Worm (Caenorhabditis elegans): Measurements from ENCODE around the gene sftb-6.

DNA sequence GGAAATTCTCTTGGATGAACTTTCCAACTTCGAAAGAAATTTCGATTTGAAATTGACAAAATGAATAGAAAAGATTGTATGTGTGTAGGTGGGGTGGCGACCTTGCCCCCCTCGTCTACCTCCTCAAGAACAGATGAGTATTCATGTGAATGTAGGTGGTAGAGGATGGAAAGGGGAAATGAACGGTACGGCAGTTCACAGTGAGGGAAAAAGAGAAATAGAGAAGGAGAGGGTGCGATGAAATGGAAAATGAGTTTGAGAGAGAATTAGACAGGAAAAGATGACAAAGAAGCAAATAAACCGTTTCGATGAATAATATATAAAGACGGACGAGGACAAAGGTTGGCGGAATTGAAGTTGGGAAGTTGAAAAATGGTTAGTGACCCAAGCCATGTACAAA is 23.8 kb downstream of the sftb-6 start:
- no peak for TF ChIP-seq rnt-1 (tag; optimal IDR thresholded peaks at IDR 0.05)
- TF ChIP-seq lin-13 (GFP tag; optimal IDR thresholded peaks at IDR 0.05), result no peak
- TF ChIP-seq unc-62 (GFP tag; optimal IDR thresholded peaks at IDR 0.05), result no peak
- no peak for TF ChIP-seq elt-2 (tag; optimal IDR thresholded peaks at IDR 0.05)
- no peak for TF ChIP-seq ama-1 (optimal IDR thresholded peaks at IDR 0.05)
- TF ChIP-seq fos-1 (tag; optimal IDR thresholded peaks at IDR 0.05), result no peak
- no peak for TF ChIP-seq nhr-77 (tag; optimal IDR thresholded peaks at IDR 0.05)
- no peak for TF ChIP-seq nhr-11 (tag; optimal IDR thresholded peaks at IDR 0.05)

Data from whole organism, L1 larva.